Fruit fly (Drosophila melanogaster) whole organism, embryonic: ENCODE data around the gene S6KL.

Experiments
- Asciz ChIP-seq: fragments of 200-800 bp; sonication (Bioruptor generic); optimal IDR thresholded peaks from 2 replicates; lab custom pipeline; 2017; ENCODE audit warnings: missing biosample characterization, mild to moderate bottlenecking, missing genetic modification characterization, missing genetic modification reagents
- Blimp-1 ChIP-seq: fragments of 200-800 bp; sonication (Bioruptor generic); optimal IDR thresholded peaks from 3 replicates; lab custom pipeline; 2018; ENCODE audit warnings: missing biosample characterization, missing genetic modification characterization, mild to moderate bottlenecking, moderate library complexity, missing genetic modification reagents
- CG1024 ChIP-seq: fragments of 200-800 bp; sonication (Bioruptor generic); IDR thresholded peaks from 2 replicates; pipeline ENCODE4 v1.3.6; 2022; ENCODE audit warnings: missing biosample characterization, missing genetic modification characterization
- CG10366 ChIP-seq: fragments of 200-800 bp; sonication (Bioruptor generic); IDR thresholded peaks from 2 replicates; pipeline ENCODE4 v1.3.6; 2022; ENCODE audit warnings: missing biosample characterization, missing genetic modification characterization
- CG10543 ChIP-seq: fragments of 200-800 bp; sonication (Bioruptor generic); optimal IDR thresholded peaks from 3 replicates; lab custom pipeline; 2017; ENCODE audit warnings: missing biosample characterization, mild to moderate bottlenecking, missing genetic modification characterization, moderate library complexity
- CG11560 ChIP-seq: fragments of 200-800 bp; sonication (Bioruptor generic); IDR thresholded peaks from 3 replicates; pipeline ENCODE4 v1.3.6; 2022; ENCODE audit warnings: missing biosample characterization, missing genetic modification characterization
- CG12104 ChIP-seq: fragments of 200-800 bp; sonication (Bioruptor generic); optimal IDR thresholded peaks from 3 replicates; lab custom pipeline; 2016; ENCODE audit warnings: missing biosample characterization, missing genetic modification characterization
- CG12236 ChIP-seq: fragments of 200-800 bp; sonication (Bioruptor generic); optimal IDR thresholded peaks from 2 replicates; lab custom pipeline; 2016; ENCODE audit warnings: missing biosample characterization, missing genetic modification characterization
- CG13775 ChIP-seq: fragments of 200-800 bp; sonication (Bioruptor generic); optimal IDR thresholded peaks from 3 replicates; lab custom pipeline; 2017; ENCODE audit warnings: missing biosample characterization, mild to moderate bottlenecking, missing genetic modification characterization
- CG13894 ChIP-seq: fragments of 200-800 bp; sonication (Bioruptor generic); optimal IDR thresholded peaks from 3 replicates; lab custom pipeline; 2018; ENCODE audit warnings: missing biosample characterization, mild to moderate bottlenecking, missing genetic modification characterization, moderate library complexity
- CG14050 ChIP-seq: fragments of 200-800 bp; sonication (Bioruptor generic); IDR thresholded peaks from 3 replicates; pipeline ENCODE4 v1.3.6; 2022; ENCODE audit warnings: missing biosample characterization, missing genetic modification characterization
- CG15011 ChIP-seq: fragments of 200-800 bp; sonication (Bioruptor generic); optimal IDR thresholded peaks from 3 replicates; lab custom pipeline; 2018; ENCODE audit warnings: missing biosample characterization, mild to moderate bottlenecking, missing genetic modification characterization
- CG15514 ChIP-seq: fragments of 200-800 bp; sonication (Bioruptor generic); optimal IDR thresholded peaks from 3 replicates; lab custom pipeline; 2017; ENCODE audit warnings: missing biosample characterization, missing genetic modification characterization, mild to moderate bottlenecking, moderate library complexity, missing genetic modification reagents
- CG15696 ChIP-seq: fragments of 200-800 bp; sonication (Bioruptor generic); optimal IDR thresholded peaks from 2 replicates; lab custom pipeline; 2019; ENCODE audit warnings: missing biosample characterization, mild to moderate bottlenecking, missing genetic modification characterization, moderate library complexity
- CG17385 ChIP-seq: fragments of 200-800 bp; sonication (Bioruptor generic); optimal IDR thresholded peaks from 3 replicates; lab custom pipeline; 2018; ENCODE audit warnings: missing biosample characterization, mild to moderate bottlenecking, missing genetic modification characterization
- CG17829 ChIP-seq: fragments of 200-800 bp; optimal IDR thresholded peaks from 2 replicates; lab custom pipeline; 2019; ENCODE audit warnings: missing biosample characterization, mild to moderate bottlenecking, missing genetic modification characterization, moderate library complexity
- CG18476 ChIP-seq: fragments of 200-800 bp; sonication (Bioruptor generic); optimal IDR thresholded peaks from 2 replicates; lab custom pipeline; 2016; ENCODE audit warnings: missing biosample characterization, mild to moderate bottlenecking, missing genetic modification characterization
- CG31388 ChIP-seq: fragments of 200-800 bp; sonication (Bioruptor generic); optimal IDR thresholded peaks from 2 replicates; lab custom pipeline; 2016; ENCODE audit warnings: missing biosample characterization, missing genetic modification characterization
- CG34224 ChIP-seq: fragments of 200-800 bp; sonication (Bioruptor generic); IDR thresholded peaks from 3 replicates; pipeline ENCODE4 v1.3.6; 2022; ENCODE audit warnings: missing biosample characterization, missing genetic modification characterization; ENCODE audit not compliant: partially characterized antibody
- CG3847 ChIP-seq: fragments of 200-800 bp; sonication (Bioruptor generic); IDR thresholded peaks from 2 replicates; pipeline ENCODE4 v1.3.6; 2022; ENCODE audit warnings: missing biosample characterization, missing genetic modification characterization
- CG4360 ChIP-seq: fragments of 200-800 bp; sonication (Bioruptor generic); IDR thresholded peaks from 2 replicates; pipeline ENCODE4 v1.3.6; 2022; ENCODE audit warnings: missing biosample characterization, missing genetic modification characterization
- CG6272 ChIP-seq: fragments of 200-800 bp; sonication (Bioruptor generic); IDR thresholded peaks from 2 replicates; pipeline ENCODE4 v1.3.6; 2022; ENCODE audit warnings: missing biosample characterization, missing genetic modification characterization
- CG8924 ChIP-seq: fragments of 200-800 bp; optimal IDR thresholded peaks from 3 replicates; lab custom pipeline; 2019; ENCODE audit warnings: missing biosample characterization, mild to moderate bottlenecking, missing genetic modification characterization, moderate library complexity
- CG9437 ChIP-seq: fragments of 200-800 bp; sonication (Bioruptor generic); optimal IDR thresholded peaks from 2 replicates; lab custom pipeline; 2018; ENCODE audit warnings: missing biosample characterization, mild to moderate bottlenecking, missing genetic modification characterization
- CG9932 ChIP-seq: fragments of 200-800 bp; sonication (Bioruptor generic); IDR thresholded peaks from 2 replicates; pipeline ENCODE4 v1.3.6; 2022; ENCODE audit warnings: missing biosample characterization, missing genetic modification characterization
- D ChIP-seq, 2 experiments: fragments of 200-800 bp in 1 of 2; fragments of >200 bp in 1 of 2; sonication (Bioruptor generic) in 1 of 2; optimal IDR thresholded peaks; 2 replicates in 1 of 2; 3 replicates in 1 of 2; lab custom pipeline; 2017; ENCODE audit warnings: mild to moderate bottlenecking in 1 of 2, missing biosample characterization in 1 of 2, missing genetic modification characterization in 1 of 2, missing genetic modification reagents in 1 of 2
- Dad ChIP-seq: fragments of 200-800 bp; sonication (Bioruptor generic); optimal IDR thresholded peaks from 3 replicates; lab custom pipeline; 2016; ENCODE audit warnings: missing biosample characterization, missing genetic modification characterization
- E2f2 ChIP-seq: fragments of 200-800 bp; sonication (Bioruptor generic); IDR thresholded peaks from 2 replicates; pipeline ENCODE4 v1.3.6; 2022; ENCODE audit warnings: missing biosample characterization, missing genetic modification characterization
- Ets97D ChIP-seq: fragments of 200-800 bp; sonication (Bioruptor generic); optimal IDR thresholded peaks from 3 replicates; lab custom pipeline; 2016; ENCODE audit warnings: missing biosample characterization, missing genetic modification characterization
- Fer2 ChIP-seq: fragments of 200-800 bp; sonication (Bioruptor generic); optimal IDR thresholded peaks from 2 replicates; lab custom pipeline; 2018; ENCODE audit warnings: missing biosample characterization, mild to moderate bottlenecking, missing genetic modification characterization, moderate library complexity
- Kr ChIP-seq: fragments of 200-800 bp; sonication (Bioruptor generic); optimal IDR thresholded peaks from 2 replicates; lab custom pipeline; 2017; ENCODE audit warnings: missing biosample characterization, mild to moderate bottlenecking, missing genetic modification characterization
- Myb ChIP-seq: fragments of 200-800 bp; sonication (Bioruptor generic); optimal IDR thresholded peaks from 2 replicates; lab custom pipeline; 2016; ENCODE audit warnings: missing biosample characterization, missing genetic modification characterization
- Spps ChIP-seq: fragments of 200-800 bp; sonication (Bioruptor generic); optimal IDR thresholded peaks from 2 replicates; lab custom pipeline; 2018; ENCODE audit warnings: missing biosample characterization, mild to moderate bottlenecking, missing genetic modification characterization
- Xrp1 ChIP-seq: fragments of 200-800 bp; sonication (Bioruptor generic); IDR thresholded peaks from 2 replicates; pipeline ENCODE4 v1.3.6; 2022; ENCODE audit warnings: missing biosample characterization, missing genetic modification characterization
- ash1 ChIP-seq: fragments of 200-800 bp; sonication (Bioruptor generic); optimal IDR thresholded peaks from 2 replicates; lab custom pipeline; 2018; ENCODE audit warnings: missing biosample characterization, mild to moderate bottlenecking, missing genetic modification characterization
- bbx ChIP-seq: fragments of 200-800 bp; sonication (Bioruptor generic); IDR thresholded peaks from 2 replicates; pipeline ENCODE4 v1.3.6; 2022; ENCODE audit warnings: missing biosample characterization, missing genetic modification characterization; ENCODE audit not compliant: partially characterized antibody
- br ChIP-seq: fragments of >200 bp; optimal IDR thresholded peaks from 2 replicates; lab custom pipeline; 2017
- bsh ChIP-seq, 2 experiments: fragments of 200-800 bp; sonication (Bioruptor generic); optimal IDR thresholded peaks; 2 replicates each; lab custom pipeline; 2017 to 2018; ENCODE audit warnings: mild to moderate bottlenecking in 2 of 2, missing biosample characterization in 2 of 2, missing genetic modification characterization in 2 of 2, moderate library complexity in 1 of 2
- dmrt99B ChIP-seq: fragments of 200-800 bp; sonication (Bioruptor generic); optimal IDR thresholded peaks from 2 replicates; lab custom pipeline; 2018; ENCODE audit warnings: missing biosample characterization, mild to moderate bottlenecking, missing genetic modification characterization, moderate library complexity
- emc ChIP-seq: fragments of 200-800 bp; sonication (Bioruptor generic); optimal IDR thresholded peaks from 2 replicates; lab custom pipeline; 2016; ENCODE audit warnings: missing biosample characterization, missing genetic modification characterization
- eve ChIP-seq, 2 experiments: fragments of >200 bp; optimal IDR thresholded peaks; 2 replicates each; lab custom pipeline; 2017; ENCODE audit warnings: missing biosample characterization in 2 of 2, missing genetic modification characterization in 2 of 2
- gce ChIP-seq: fragments of 200-800 bp; sonication (Bioruptor generic); IDR thresholded peaks from 3 replicates; pipeline ENCODE4 v1.3.6; 2022; ENCODE audit warnings: missing biosample characterization, missing genetic modification characterization
- hbn ChIP-seq: fragments of 200-800 bp; sonication (Bioruptor generic); IDR thresholded peaks from 2 replicates; pipeline ENCODE4 v1.3.6; 2022; ENCODE audit warnings: missing biosample characterization, missing genetic modification characterization; ENCODE audit not compliant: partially characterized antibody
- hth ChIP-seq: fragments of >200 bp; optimal IDR thresholded peaks from 2 replicates; lab custom pipeline; 2017; ENCODE audit warnings: inconsistent platforms
- lbe ChIP-seq: fragments of 200-800 bp; sonication (Bioruptor generic); optimal IDR thresholded peaks from 2 replicates; lab custom pipeline; 2016; ENCODE audit warnings: missing biosample characterization, mild to moderate bottlenecking, missing genetic modification characterization
- lilli ChIP-seq: fragments of 200-800 bp; sonication (Bioruptor generic); optimal IDR thresholded peaks from 3 replicates; lab custom pipeline; 2016; ENCODE audit warnings: missing biosample characterization, missing genetic modification characterization
- nau ChIP-seq: fragments of 200-800 bp; sonication (Bioruptor generic); optimal IDR thresholded peaks from 3 replicates; lab custom pipeline; 2017; ENCODE audit warnings: missing biosample characterization, mild to moderate bottlenecking, missing genetic modification characterization, missing genetic modification reagents
- pzg ChIP-seq: fragments of 200-800 bp; sonication (Bioruptor generic); optimal IDR thresholded peaks from 3 replicates; lab custom pipeline; 2018; ENCODE audit warnings: missing biosample characterization, mild to moderate bottlenecking, missing genetic modification characterization, moderate library complexity
- slp2 ChIP-seq: fragments of 200-800 bp; sonication (Bioruptor generic); optimal IDR thresholded peaks from 2 replicates; lab custom pipeline; 2016; ENCODE audit warnings: missing biosample characterization, missing genetic modification characterization
- sr ChIP-seq: fragments of 200-800 bp; sonication (Bioruptor generic); IDR thresholded peaks from 3 replicates; pipeline ENCODE4 v1.3.6; 2022; ENCODE audit warnings: missing biosample characterization, missing genetic modification characterization
- tap ChIP-seq: fragments of 200-800 bp; optimal IDR thresholded peaks from 3 replicates; lab custom pipeline; 2019; ENCODE audit warnings: missing biosample characterization, mild to moderate bottlenecking, missing genetic modification characterization, moderate library complexity

S6KL gene

DNA sequence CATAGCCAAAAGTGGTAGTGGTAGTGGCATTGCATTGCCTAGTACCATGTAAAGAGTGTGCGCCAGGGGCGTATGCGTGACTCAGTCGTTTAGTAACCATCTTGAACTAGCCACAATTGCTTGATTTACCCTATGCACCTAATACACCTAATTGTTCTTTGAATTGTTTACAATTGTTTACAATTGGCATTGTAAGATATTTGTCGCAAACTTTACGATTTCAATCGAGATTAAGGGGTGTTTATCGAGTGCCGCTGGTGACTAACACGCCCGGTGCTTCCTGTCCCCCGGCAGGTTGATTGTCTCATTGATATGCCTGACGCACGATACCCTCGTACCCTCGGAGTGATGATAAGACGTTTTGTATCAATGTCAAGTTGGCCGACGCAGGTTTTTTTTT lies 48.8 kb downstream of the S6KL start (continued):
- TF ChIP-seq CG17829 (tag; lab: Kevin White, UChicago) (peak; percentile 43), lilli (GFP tag; lab: Kevin White, UChicago) (peak; percentile 32), CG31388 (GFP tag; lab: Kevin White, UChicago) (no peak), hbn (GFP tag; lab: Robert Waterston, UW) (no peak), Blimp-1 (no peak), CG15514 (no peak), CG10366 (GFP tag; lab: Robert Waterston, UW) (peak; percentile 50), CG34224 (no peak), CG11560 (tag; lab: Robert Waterston, UW) (no peak), CG17385 (peak; percentile 30), CG15696 (no peak), CG9437 (GFP tag; lab: Kevin White, UChicago) (peak; percentile 49), Dad (GFP tag; lab: Kevin White, UChicago) (no peak), CG4360 (GFP tag; lab: Robert Waterston, UW) (no peak), pzg (GFP tag; lab: Kevin White, UChicago) (no peak), E2f2 (GFP tag; lab: Robert Waterston, UW) (peak; percentile 48; the same call in 1 of the 2 replicates), bbx (GFP tag; lab: Robert Waterston, UW) (no peak), lbe (GFP tag; lab: Kevin White, UChicago) (no peak), Fer2 (tag; lab: Kevin White, UChicago) (no peak), tap (tag; lab: Kevin White, UChicago) (no peak), CG12236 (no peak), CG6272 (GFP tag; lab: Robert Waterston, UW) (0 out of 2 replicates have a peak, but pooled peaks have one; percentile 22), hth (lab: Kevin White, UChicago) (no peak), CG13775 (no peak), CG12104 (GFP tag; lab: Kevin White, UChicago) (no peak), CG10543 (GFP tag; lab: Kevin White, UChicago) (peak; percentile 69), Asciz (GFP tag; lab: Kevin White, UChicago) (no peak), CG13894 (no peak), CG1024 (no peak), slp2 (GFP tag; lab: Kevin White, UChicago) (no peak), gce (GFP tag; lab: Robert Waterston, UW) (no peak), Spps (tag; lab: Kevin White, UChicago) (no peak), CG15011 (GFP tag; lab: Kevin White, UChicago) (no peak), Kr (GFP tag; lab: Kevin White, UChicago) (no peak), eve (GFP tag; optimal IDR thresholded peaks at IDR 0.05; lab: Kevin White, UChicago) (no peak), emc (GFP tag; lab: Kevin White, UChicago) (no peak), CG8924 (tag; lab: Kevin White, UChicago) (peak; percentile 9), CG3847 (GFP tag; lab: Robert Waterston, UW) (no peak; the same call in 1 of the 2 replicates), Ets97D (no peak), CG9932 (GFP tag; lab: Robert Waterston, UW) (no peak), bsh (GFP tag; optimal IDR thresholded peaks at IDR 0.05; lab: Kevin White, UChicago) (peak in 1 of 2 experiments; percentile 42), D (optimal IDR thresholded peaks at IDR 0.05; lab: Kevin White, UChicago) (no peak), D (GFP tag; optimal IDR thresholded peaks at IDR 0.05; lab: Kevin White, UChicago) (no peak), CG18476 (GFP tag; lab: Kevin White, UChicago) (no peak), br (lab: Kevin White, UChicago) (no peak), ash1 (GFP tag; lab: Kevin White, UChicago) (no peak), nau (GFP tag; lab: Kevin White, UChicago) (no peak), sr (no peak), dmrt99B (tag; lab: Kevin White, UChicago) (peak; percentile 59), Xrp1 (peak; percentile 73), Myb (GFP tag; lab: Kevin White, UChicago) (peak; percentile 15), CG14050 (peak; percentile 62; the same call in 2 of the 3 replicates)
